Worm (Caenorhabditis elegans) whole organism, L3 larva: ENCODE data around the gene F13D11.4.

ENCODE experiments used
- R02D3.7 ChIP-seq: fragments of 150-350 bp; optimal IDR thresholded peaks from 2 replicates; lab custom pipeline; 2014; ENCODE audit warnings: missing biosample characterization, missing genetic modification characterization
- elt-3 ChIP-seq, 3 experiments: fragments of 150-350 bp in 1 of 3; sonication (generic microtip) in 2 of 3; optimal IDR thresholded peaks; 2 replicates in 2 of 3; 4 replicates in 1 of 3; lab custom pipeline; 2014 to 2017; ENCODE audit warnings: missing biosample characterization in 3 of 3, missing genetic modification characterization in 3 of 3

DNA sequence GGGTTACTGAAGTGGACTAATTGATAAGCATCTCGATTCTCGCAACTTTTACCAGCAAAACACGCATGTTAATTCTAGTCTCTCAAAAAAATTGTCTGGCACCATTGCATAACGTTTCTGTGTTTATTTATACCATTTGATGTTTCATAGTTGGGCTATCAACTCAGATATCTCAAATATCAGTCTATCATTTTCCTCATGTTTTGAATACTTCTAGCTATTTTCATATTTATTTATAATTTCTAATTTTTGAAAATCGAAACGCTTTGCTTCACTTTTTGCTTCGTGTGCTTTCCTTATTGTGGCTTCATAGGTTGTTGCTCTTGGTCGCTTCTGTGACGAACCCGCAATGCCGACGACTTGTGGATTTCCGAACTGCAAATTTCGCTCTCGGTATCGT is 27.8 kb upstream of the F13D11.4 start, which contains the start of gene ctbp-1:
- TF ChIP-seq elt-3 (tag; optimal IDR thresholded peaks at IDR 0.05; lab: Kevin White, UChicago) (no peak), R02D3.7 (tag; lab: Kevin White, UChicago) (no peak)
